Worm (Caenorhabditis elegans): ENCODE results near the gene lir-1.
A peak's percentile ranks its signal among the peaks of the same experiment; 100 is the strongest.

Gene lir-1

DNA sequence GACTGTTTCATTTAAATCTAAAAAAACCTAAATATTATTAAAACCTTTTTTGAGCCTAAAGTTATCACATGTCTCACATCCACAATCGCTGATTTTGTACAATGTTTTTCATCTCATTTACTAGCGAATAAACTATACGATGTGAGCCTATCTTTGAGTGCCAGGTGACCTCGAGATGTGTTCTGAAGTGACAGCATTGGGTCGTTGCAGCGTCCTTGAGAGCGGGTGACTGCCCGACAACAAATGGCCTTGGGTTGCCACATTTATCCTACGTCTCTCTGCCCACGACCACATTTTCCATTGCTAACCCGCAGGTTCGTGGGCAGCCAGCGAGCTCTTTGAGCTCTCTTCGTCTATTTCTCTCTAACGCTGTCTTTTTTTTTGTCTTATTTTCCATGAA, 4.8 kb upstream of the lir-1 start, which contains the start of gene lir-2:
Gene lir-2, plus strand, starts transcription at position 301 of the 400 bp plus-strand sequence.
- TF ChIP-seq lin-32 (GFP tag; optimal IDR thresholded peaks at IDR 0.05): no peak
- TF ChIP-seq ceh-83 (GFP tag; optimal IDR thresholded peaks at IDR 0.05): no peak
- TF ChIP-seq ztf-11 (tag; optimal IDR thresholded peaks at IDR 0.05): no peak
- TF ChIP-seq ceh-43 (GFP tag; optimal IDR thresholded peaks at IDR 0.05): no peak
- TF ChIP-seq sptf-1 (tag; optimal IDR thresholded peaks at IDR 0.05): no peak
- no peak for TF ChIP-seq mep-1 (tag; optimal IDR thresholded peaks at IDR 0.05)
- no peak for TF ChIP-seq cnd-1 (tag; optimal IDR thresholded peaks at IDR 0.05)
- no peak for TF ChIP-seq M03D4.4 (tag; optimal IDR thresholded peaks at IDR 0.05)
- TF ChIP-seq unc-120 (tag; optimal IDR thresholded peaks at IDR 0.05; ENCODE audit: poor library complexity, severe bottlenecking): no peak
- TF ChIP-seq elt-1 (tag; optimal IDR thresholded peaks at IDR 0.05; ENCODE audit: borderline replicate concordance, insufficient read depth): no peak
- no peak for TF ChIP-seq snpc-4 (tag; optimal IDR thresholded peaks at IDR 0.05)

DNA sequence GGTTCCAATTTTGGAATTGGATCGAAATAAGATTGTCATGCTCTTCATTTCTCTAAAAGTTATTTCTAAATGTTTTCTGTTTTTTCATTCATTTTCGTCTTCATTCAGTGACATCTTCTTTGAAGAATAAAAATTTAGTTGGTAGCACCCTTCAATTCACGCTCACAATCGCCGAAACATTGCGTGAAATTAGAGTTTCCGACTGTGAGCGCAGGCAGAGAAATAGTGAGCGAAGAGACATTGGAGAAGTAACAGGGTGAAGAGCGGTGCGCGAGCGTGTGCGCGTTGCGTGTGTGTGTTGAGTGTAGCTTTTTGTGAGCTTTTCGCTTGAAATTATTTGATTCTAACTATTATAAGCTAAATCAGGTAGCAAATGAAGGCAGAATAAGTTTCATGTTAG, 2.4 kb upstream of the lir-1 start:
- TF ChIP-seq ham-2 (GFP tag; optimal IDR thresholded peaks at IDR 0.05): peak; percentile 62
- peak; percentile 10 for TF ChIP-seq mls-2 (tag; optimal IDR thresholded peaks at IDR 0.05)
- TF ChIP-seq sem-2 (GFP tag; optimal IDR thresholded peaks at IDR 0.05): no peak
- TF ChIP-seq lin-32 (GFP tag; optimal IDR thresholded peaks at IDR 0.05): no peak
- no peak for TF ChIP-seq blmp-1 (tag; optimal IDR thresholded peaks at IDR 0.05)
- TF ChIP-seq lin-13 (tag; optimal IDR thresholded peaks at IDR 0.05): peak; percentile 26
- TF ChIP-seq mep-1 (tag; optimal IDR thresholded peaks at IDR 0.05): peak; percentile 41
- TF ChIP-seq ces-1 (GFP tag; optimal IDR thresholded peaks at IDR 0.05): peak; percentile 63

DNA sequence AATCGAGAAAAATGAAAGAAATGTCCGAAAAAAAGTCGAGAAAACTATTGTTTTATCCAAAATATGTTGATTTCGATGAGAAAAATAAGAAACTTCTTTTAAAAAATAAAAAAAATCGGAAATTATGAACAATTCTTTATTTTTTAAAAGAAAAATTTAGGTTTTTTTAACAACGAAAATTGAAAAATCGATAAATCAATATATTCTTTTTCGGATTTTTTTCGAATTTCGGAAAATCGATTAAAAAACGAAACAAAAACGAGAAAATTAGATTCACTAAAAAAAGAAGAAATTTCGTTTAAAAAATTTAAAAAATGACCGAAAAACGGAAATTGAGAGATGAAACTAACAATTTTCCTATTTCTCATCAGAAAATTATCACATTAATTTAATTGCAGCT, 1.8 kb upstream of the lir-1 start:
- TF ChIP-seq snpc-4 (tag; optimal IDR thresholded peaks at IDR 0.05): no peak

DNA sequence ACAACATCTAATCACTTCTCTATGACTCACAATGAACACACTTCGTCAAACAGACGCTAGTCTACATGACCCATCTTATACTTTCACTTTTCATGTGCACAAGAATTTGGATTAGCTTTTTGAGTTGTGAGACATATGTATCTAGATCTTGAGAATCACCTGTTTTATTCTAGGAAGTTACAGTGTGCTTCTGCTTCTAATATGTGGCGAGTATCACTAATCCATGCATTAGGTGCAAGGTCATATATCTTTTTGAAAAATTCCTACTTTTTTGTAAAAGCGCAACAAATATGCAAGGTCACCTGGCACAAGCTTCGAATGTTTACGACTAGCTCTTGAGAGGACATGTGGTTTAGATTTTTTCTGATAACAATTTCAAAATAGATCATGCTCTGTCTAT, 3.9 kb downstream of the lir-1 start:
- no peak for TF ChIP-seq zip-8 (tag; optimal IDR thresholded peaks at IDR 0.05)
- TF ChIP-seq blmp-1 (tag; optimal IDR thresholded peaks at IDR 0.05): no peak
- no peak for TF ChIP-seq lin-13 (tag; optimal IDR thresholded peaks at IDR 0.05)
- no peak for TF ChIP-seq bed-3 (GFP tag; optimal IDR thresholded peaks at IDR 0.05)
- no peak for TF ChIP-seq ces-1 (GFP tag; optimal IDR thresholded peaks at IDR 0.05)
- TF ChIP-seq mep-1 (tag; optimal IDR thresholded peaks at IDR 0.05): no peak
- TF ChIP-seq ceh-83 (GFP tag; optimal IDR thresholded peaks at IDR 0.05): no peak

DNA sequence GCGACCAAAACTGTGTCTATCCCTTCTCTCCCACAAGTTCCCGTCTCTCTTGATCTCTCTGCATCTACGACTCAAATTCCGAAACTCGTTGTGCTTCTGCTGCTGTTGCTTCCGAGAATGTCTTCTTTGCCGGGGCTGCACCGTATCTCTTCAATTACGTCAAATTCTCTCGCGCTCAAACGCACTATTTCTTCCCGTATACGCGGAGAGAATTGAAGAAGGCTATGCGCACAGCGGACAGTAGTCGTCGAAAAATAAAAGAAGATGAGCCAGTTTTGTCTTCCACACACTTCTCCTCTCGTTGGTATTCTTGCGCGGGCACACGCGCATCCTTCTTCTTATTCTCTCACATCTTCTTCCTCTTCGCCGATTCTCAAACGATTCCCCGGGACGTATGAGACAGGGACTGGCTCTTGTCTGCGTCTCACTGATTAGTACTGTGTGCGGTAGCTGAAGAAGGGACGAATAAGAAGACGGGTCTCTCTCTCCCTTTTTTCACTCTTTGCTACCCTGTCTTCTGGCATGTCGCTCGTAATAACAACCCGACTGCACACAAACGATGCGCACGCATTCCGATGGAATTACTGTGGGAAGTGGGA, 4.6 kb downstream of the lir-1 start:
- TF ChIP-seq tbx-8 (GFP tag; optimal IDR thresholded peaks at IDR 0.05) (no peak), ceh-83 (GFP tag; optimal IDR thresholded peaks at IDR 0.05) (no peak), mep-1 (tag; optimal IDR thresholded peaks at IDR 0.05) (no peak), snpc-4 (tag; optimal IDR thresholded peaks at IDR 0.05) (no peak), drap-1 (GFP tag; optimal IDR thresholded peaks at IDR 0.05) (peak; percentile 0), elt-1 (tag; optimal IDR thresholded peaks at IDR 0.05; ENCODE audit: borderline replicate concordance, insufficient read depth) (no peak), nhr-237 (tag; optimal IDR thresholded peaks at IDR 0.05) (no peak), unc-120 (tag; optimal IDR thresholded peaks at IDR 0.05; ENCODE audit: poor library complexity, severe bottlenecking) (no peak), lsy-2 (tag; optimal IDR thresholded peaks at IDR 0.05) (no peak), mls-2 (tag; optimal IDR thresholded peaks at IDR 0.05) (peak; percentile 49), flh-1 (GFP tag; optimal IDR thresholded peaks at IDR 0.05) (no peak), M03D4.4 (tag; optimal IDR thresholded peaks at IDR 0.05) (no peak), pha-4 (tag; optimal IDR thresholded peaks at IDR 0.05) (no peak), nhr-76 (tag; optimal IDR thresholded peaks at IDR 0.05) (no peak), hlh-1 (tag; optimal IDR thresholded peaks at IDR 0.05) (no peak), zip-8 (tag; optimal IDR thresholded peaks at IDR 0.05) (no peak), nhr-28 (tag; optimal IDR thresholded peaks at IDR 0.05) (no peak), unc-39 (tag; optimal IDR thresholded peaks at IDR 0.05) (no peak), ham-2 (GFP tag; optimal IDR thresholded peaks at IDR 0.05) (peak; percentile 97), sem-2 (GFP tag; optimal IDR thresholded peaks at IDR 0.05) (no peak), sptf-1 (tag; optimal IDR thresholded peaks at IDR 0.05) (peak; percentile 48), lin-13 (tag; optimal IDR thresholded peaks at IDR 0.05) (no peak), bed-3 (GFP tag; optimal IDR thresholded peaks at IDR 0.05) (no peak), ces-1 (GFP tag; optimal IDR thresholded peaks at IDR 0.05) (peak; percentile 66), ztf-11 (tag; optimal IDR thresholded peaks at IDR 0.05) (no peak), nhr-2 (tag; optimal IDR thresholded peaks at IDR 0.05) (no peak), ceh-39 (tag; optimal IDR thresholded peaks at IDR 0.05) (no peak), cnd-1 (tag; optimal IDR thresholded peaks at IDR 0.05) (peak; percentile 32), elt-3 (tag; optimal IDR thresholded peaks at IDR 0.05) (no peak), mab-5 (tag; optimal IDR thresholded peaks at IDR 0.05) (no peak), lin-32 (GFP tag; optimal IDR thresholded peaks at IDR 0.05) (no peak), unc-62 (GFP tag; optimal IDR thresholded peaks at IDR 0.05) (no peak), nhr-12 (tag; optimal IDR thresholded peaks at IDR 0.05) (no peak), blmp-1 (tag; optimal IDR thresholded peaks at IDR 0.05) (peak; percentile 48), ceh-43 (GFP tag; optimal IDR thresholded peaks at IDR 0.05) (no peak)

All from whole organism, mixed stage, embryonic.